Fruit fly (Drosophila melanogaster): ENCODE measurements around the gene Ir67a.

The Ir67a gene

DNA sequence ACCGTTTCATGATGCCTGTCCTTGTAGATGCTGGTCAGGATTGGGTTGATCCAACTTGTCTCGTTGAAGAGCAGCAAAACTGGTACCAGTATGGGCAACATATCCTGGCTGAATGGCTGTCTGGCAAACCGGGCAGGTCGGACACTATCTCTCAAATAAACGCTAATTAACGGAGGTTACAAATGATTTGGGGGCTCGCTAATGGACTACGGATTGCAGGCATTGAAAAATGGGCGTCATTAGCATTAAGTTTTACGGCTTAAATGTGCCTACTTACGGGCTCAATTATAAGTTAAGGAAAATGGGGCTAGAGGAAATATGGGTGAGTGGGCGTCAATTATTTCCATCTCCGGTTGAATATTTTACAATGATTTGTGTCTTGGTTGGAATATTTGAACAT is at the start of gene Ir67a:
Ir67a (minus strand) TSS at position 101 of the 400 bp plus-strand sequence.
- TF ChIP-seq CG34367 (tag; optimal IDR thresholded peaks at IDR 0.05) (no peak), Snoo (tag; optimal IDR thresholded peaks at IDR 0.05) (no peak), CG4496 (GFP tag; IDR thresholded peaks at IDR 0.05) (no peak), CG12605 (GFP tag; IDR thresholded peaks at IDR 0.05) (no peak), CG17806 (tag; optimal IDR thresholded peaks at IDR 0.05) (no peak), CG14655 (GFP tag; optimal IDR thresholded peaks at IDR 0.05) (no peak), CG15710 (tag; optimal IDR thresholded peaks at IDR 0.05) (no peak), CG10348 (GFP tag; IDR thresholded peaks at IDR 0.05) (no peak), D1 (tag; optimal IDR thresholded peaks at IDR 0.05) (no peak), CG13204 (GFP tag; optimal IDR thresholded peaks at IDR 0.05) (no peak)

DNA sequence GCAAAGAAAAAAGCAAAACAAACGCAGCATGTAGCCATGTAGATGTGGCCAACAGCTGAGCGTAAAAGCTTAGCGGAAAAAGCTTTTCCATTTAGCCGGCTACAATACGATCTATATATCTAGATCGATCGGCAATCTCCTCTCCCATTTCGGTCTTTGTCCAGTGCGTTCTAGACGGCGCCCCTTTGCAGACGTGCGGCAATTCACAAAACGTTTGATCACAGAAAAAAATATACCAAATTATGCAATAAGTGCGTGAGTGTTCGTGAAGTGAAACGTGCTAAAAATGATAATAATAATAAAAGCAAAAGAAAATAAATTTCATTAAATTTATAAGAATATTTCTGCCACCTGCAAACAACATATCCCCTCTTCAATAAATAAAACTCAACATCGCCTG is 39.6 kb upstream of the Ir67a start:
- TF ChIP-seq CG8159 (tag; optimal IDR thresholded peaks at IDR 0.05), result no peak
- TF ChIP-seq EcR (GFP tag; optimal IDR thresholded peaks at IDR 0.05), result no peak
- no peak for TF ChIP-seq D1 (tag; optimal IDR thresholded peaks at IDR 0.05)
- no peak for TF ChIP-seq CG8301 (tag; optimal IDR thresholded peaks at IDR 0.05)
- TF ChIP-seq CG15710 (tag; optimal IDR thresholded peaks at IDR 0.05), result no peak
- no peak for TF ChIP-seq Pif1A (GFP tag; optimal IDR thresholded peaks at IDR 0.05)

DNA sequence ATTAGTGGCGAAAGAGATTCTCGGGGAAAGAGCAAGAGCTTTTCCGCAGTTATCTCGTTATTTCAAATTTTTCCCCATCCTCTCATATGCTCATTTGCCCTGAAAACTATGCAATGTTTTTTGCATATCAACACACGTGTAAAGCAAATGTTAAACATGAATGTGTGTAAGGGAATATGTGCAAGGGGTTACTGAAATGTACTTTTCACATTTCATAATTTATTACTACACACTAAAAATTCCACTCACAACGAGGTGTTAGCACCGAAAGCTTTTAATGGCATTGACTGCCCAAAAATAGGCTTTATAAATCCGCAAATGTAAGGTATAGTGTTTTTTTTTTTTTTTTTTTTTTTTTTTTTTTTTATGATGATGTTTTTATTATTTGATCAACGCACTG is 27.8 kb upstream of the Ir67a start:
- no peak for TF ChIP-seq gl (tag; optimal IDR thresholded peaks at IDR 0.05)
- peak; percentile 2 for TF ChIP-seq D1 (tag; optimal IDR thresholded peaks at IDR 0.05)

DNA sequence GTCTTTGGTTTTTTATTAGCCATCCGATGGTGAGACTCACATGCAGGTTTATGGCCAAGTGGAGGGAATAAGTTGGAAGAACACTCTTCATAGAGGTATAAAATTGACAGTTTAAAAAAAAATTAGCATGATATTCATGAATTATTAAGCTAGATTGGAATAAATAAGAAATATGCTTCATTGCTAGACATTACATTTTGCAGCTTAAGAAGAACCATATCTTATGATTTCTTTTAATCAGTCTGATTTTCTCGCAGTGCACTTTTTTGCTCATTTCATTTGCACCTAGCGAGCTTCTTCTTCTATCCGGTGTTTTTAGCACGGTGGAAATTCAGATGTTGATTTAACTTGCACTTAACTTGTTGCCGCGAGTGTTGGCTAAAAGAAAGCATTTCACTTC is 26.1 kb upstream of the Ir67a start:
- TF ChIP-seq CG13204 (GFP tag; optimal IDR thresholded peaks at IDR 0.05), result no peak
- TF ChIP-seq CG14655 (GFP tag; optimal IDR thresholded peaks at IDR 0.05), result peak; percentile 27
- no peak for TF ChIP-seq EcR (GFP tag; optimal IDR thresholded peaks at IDR 0.05)
- TF ChIP-seq CG17806 (tag; optimal IDR thresholded peaks at IDR 0.05), result no peak
- no peak for TF ChIP-seq Pif1B (GFP tag; optimal IDR thresholded peaks at IDR 0.05)
- no peak for TF ChIP-seq Snoo (tag; optimal IDR thresholded peaks at IDR 0.05)
- peak; percentile 24 for TF ChIP-seq CG8301 (tag; optimal IDR thresholded peaks at IDR 0.05)
- TF ChIP-seq D1 (tag; optimal IDR thresholded peaks at IDR 0.05), result no peak
- TF ChIP-seq Ets98B (GFP tag; IDR thresholded peaks at IDR 0.05), result peak; percentile 39; the same call in 1 of the 2 replicates

DNA sequence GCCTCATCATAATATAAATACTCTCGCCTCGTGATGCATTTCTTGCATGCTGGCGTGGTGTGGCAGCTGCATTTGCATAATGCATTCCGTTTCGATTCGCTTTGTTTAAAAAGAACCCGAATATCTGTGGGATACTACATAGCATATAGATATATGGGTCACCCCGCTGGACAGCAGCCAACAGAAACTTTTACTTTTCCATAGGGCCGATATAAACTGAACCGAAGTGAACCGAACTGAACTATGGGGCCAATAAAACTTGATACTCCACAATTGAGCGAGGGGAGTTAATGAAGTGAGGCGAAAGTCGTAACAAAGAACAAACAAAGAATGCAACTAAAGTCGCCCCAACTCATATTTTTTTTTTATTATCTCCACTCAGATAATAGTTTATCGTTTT is 25.4 kb upstream of the Ir67a start:
- TF ChIP-seq CG12605 (GFP tag; IDR thresholded peaks at IDR 0.05), result no peak
- no peak for TF ChIP-seq CG9948 (tag; optimal IDR thresholded peaks at IDR 0.05)
- TF ChIP-seq CG32121 (GFP tag; IDR thresholded peaks at IDR 0.05), result no peak
- no peak for TF ChIP-seq Snoo (tag; optimal IDR thresholded peaks at IDR 0.05)
- TF ChIP-seq CG14655 (GFP tag; optimal IDR thresholded peaks at IDR 0.05), result no peak
- no peak for TF ChIP-seq CG34367 (tag; optimal IDR thresholded peaks at IDR 0.05)
- no peak for TF ChIP-seq EcR (GFP tag; optimal IDR thresholded peaks at IDR 0.05)
- TF ChIP-seq CG15710 (tag; optimal IDR thresholded peaks at IDR 0.05), result no peak

DNA sequence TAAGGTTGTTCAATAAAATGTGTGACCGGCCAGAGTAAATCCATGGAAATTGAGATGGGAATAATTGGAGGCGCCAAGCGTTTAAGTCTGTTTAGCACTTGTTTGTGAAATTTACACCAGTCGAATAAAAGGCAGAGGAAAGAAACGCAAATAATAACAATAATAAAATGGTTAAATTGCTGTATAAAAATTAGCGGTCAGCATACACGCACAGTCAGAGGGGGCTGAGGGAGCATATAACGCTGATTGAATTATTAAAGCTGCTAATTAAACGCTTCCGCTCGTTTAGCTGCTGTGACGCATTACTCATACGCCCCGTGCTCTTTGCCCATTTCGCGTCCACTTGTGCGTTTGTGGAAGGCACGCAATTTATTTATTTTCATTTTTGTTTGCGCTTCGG is 23.9 kb upstream of the Ir67a start:
- TF ChIP-seq Ets98B (GFP tag; IDR thresholded peaks at IDR 0.05) (no peak), CG8301 (tag; optimal IDR thresholded peaks at IDR 0.05) (no peak), Pif1A (GFP tag; optimal IDR thresholded peaks at IDR 0.05) (no peak), CG10348 (GFP tag; IDR thresholded peaks at IDR 0.05) (no peak), fd96Ca (GFP tag; IDR thresholded peaks at IDR 0.05) (no peak), CG14655 (GFP tag; optimal IDR thresholded peaks at IDR 0.05) (no peak), CG17806 (tag; optimal IDR thresholded peaks at IDR 0.05) (no peak), Snoo (tag; optimal IDR thresholded peaks at IDR 0.05) (no peak), Pif1B (GFP tag; optimal IDR thresholded peaks at IDR 0.05) (no peak), CG32121 (GFP tag; IDR thresholded peaks at IDR 0.05) (no peak), CG8159 (tag; optimal IDR thresholded peaks at IDR 0.05) (no peak), CG12605 (GFP tag; IDR thresholded peaks at IDR 0.05) (no peak), CG13204 (GFP tag; optimal IDR thresholded peaks at IDR 0.05) (no peak), EcR (GFP tag; optimal IDR thresholded peaks at IDR 0.05) (no peak), CG34367 (tag; optimal IDR thresholded peaks at IDR 0.05) (no peak), D1 (tag; optimal IDR thresholded peaks at IDR 0.05) (no peak), CG4496 (GFP tag; IDR thresholded peaks at IDR 0.05) (no peak), CG9948 (tag; optimal IDR thresholded peaks at IDR 0.05) (no peak), gl (tag; optimal IDR thresholded peaks at IDR 0.05) (no peak), CG15710 (tag; optimal IDR thresholded peaks at IDR 0.05) (no peak)

DNA sequence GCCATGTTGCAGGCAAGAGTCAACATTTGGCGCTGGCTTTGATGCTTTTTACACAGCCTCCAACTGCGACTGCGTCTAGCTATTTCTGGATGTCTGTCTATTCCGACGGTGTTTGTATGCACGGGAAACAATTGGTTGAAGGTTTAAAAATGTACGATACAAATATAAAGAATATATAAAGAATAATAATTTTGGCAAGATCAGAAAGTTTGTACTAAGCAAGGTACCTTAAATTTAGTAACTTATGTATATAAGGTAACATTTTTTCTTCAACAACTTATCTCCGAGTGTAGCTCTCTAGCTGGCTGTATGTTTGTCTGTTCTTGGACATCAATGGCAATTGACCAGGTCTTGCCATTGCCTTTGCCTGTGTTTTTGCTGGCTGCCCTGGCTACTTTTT is 23.1 kb upstream of the Ir67a start:
- TF ChIP-seq CG8159 (tag; optimal IDR thresholded peaks at IDR 0.05) (peak; percentile 31), CG8301 (tag; optimal IDR thresholded peaks at IDR 0.05) (peak; percentile 89), CG15710 (tag; optimal IDR thresholded peaks at IDR 0.05) (peak; percentile 29), CG13204 (GFP tag; optimal IDR thresholded peaks at IDR 0.05) (no peak), CG32121 (GFP tag; IDR thresholded peaks at IDR 0.05) (peak; percentile 88), gl (tag; optimal IDR thresholded peaks at IDR 0.05) (no peak), rn (GFP tag; IDR thresholded peaks at IDR 0.05) (peak; percentile 43), Pif1A (GFP tag; optimal IDR thresholded peaks at IDR 0.05) (peak; percentile 56), CG4496 (GFP tag; IDR thresholded peaks at IDR 0.05) (peak; percentile 87), Snoo (tag; optimal IDR thresholded peaks at IDR 0.05) (no peak), CG17806 (tag; optimal IDR thresholded peaks at IDR 0.05) (peak; percentile 51), fd96Ca (GFP tag; IDR thresholded peaks at IDR 0.05) (peak; percentile 71; the same call in 2 of the 3 replicates), CG12605 (GFP tag; IDR thresholded peaks at IDR 0.05) (0 out of 2 replicates have a peak, but pooled peaks have one; percentile 25), EcR (GFP tag; optimal IDR thresholded peaks at IDR 0.05) (no peak), D1 (tag; optimal IDR thresholded peaks at IDR 0.05) (peak; percentile 12), CG9948 (tag; optimal IDR thresholded peaks at IDR 0.05) (peak; percentile 70), Pif1B (GFP tag; optimal IDR thresholded peaks at IDR 0.05) (peak; percentile 66), CG10348 (GFP tag; IDR thresholded peaks at IDR 0.05) (peak; percentile 20; the same call in 1 of the 2 replicates), CG34367 (tag; optimal IDR thresholded peaks at IDR 0.05) (no peak), CG14655 (GFP tag; optimal IDR thresholded peaks at IDR 0.05) (peak; percentile 89), Ets98B (GFP tag; IDR thresholded peaks at IDR 0.05) (peak; percentile 88)

Measured in whole organism, pupa.